Fruit fly (Drosophila melanogaster): ENCODE data around the gene CG4842.

Gene CG4842

DNA sequence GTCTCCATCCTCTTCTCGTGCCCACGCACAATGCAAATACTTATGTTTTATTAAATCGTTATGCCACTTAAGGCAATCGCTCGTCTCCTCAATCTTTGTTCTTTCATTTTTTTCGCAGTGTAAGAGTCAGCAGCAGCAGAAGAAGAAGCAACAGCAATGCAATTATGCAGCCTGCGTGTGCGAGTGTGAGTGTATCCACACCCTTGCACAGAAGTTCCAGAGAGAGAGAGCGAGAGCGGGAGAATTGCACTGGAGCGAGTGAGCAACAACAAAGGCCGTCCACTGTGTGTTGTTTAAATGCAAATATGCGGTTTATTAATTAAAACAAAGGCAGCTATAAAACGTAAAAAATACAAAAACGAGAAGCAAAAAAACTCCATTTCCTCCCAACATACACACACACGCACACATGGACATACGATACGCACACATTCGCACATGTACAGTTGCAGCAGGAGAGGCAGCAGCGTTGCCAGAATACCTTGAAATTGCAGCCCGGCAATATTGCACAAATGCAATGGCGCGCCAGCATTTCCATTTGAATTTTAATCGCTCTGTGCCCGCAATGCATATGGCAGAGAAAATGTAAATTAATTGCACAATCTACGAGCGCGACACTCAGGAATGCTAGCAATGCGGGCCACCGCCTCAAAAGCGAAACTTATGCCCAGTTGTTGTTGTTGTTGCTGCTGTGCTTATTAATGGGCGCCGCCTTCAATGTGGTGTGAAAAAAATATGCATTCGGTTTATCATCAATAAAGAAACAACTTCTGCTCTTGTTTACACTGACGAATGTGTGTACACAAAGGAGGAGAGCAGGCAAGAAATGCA, 40.6 kb downstream of the CG4842 start (continued):
- TF ChIP-seq Lim3 (GFP tag; IDR thresholded peaks at IDR 0.05) (no peak), CG5953 (GFP tag; IDR thresholded peaks at IDR 0.05) (no peak), CG6254 (GFP tag; optimal IDR thresholded peaks at IDR 0.05) (peak; percentile 70), klu (GFP tag; IDR thresholded peaks at IDR 0.05) (no peak), CG9932 (GFP tag; IDR thresholded peaks at IDR 0.05) (no peak), zf30C (GFP tag; optimal IDR thresholded peaks at IDR 0.05) (peak; percentile 93), CG4617 (GFP tag; optimal IDR thresholded peaks at IDR 0.05; ENCODE audit: borderline replicate concordance) (no peak), schlank (tag; optimal IDR thresholded peaks at IDR 0.05) (no peak), CG8290 (GFP tag; optimal IDR thresholded peaks at IDR 0.05) (peak; percentile 65), CG8290 (tag; optimal IDR thresholded peaks at IDR 0.05) (peak in 1 of 2 experiments; percentile 80), CG15073 (GFP tag; optimal IDR thresholded peaks at IDR 0.05) (no peak), bab2 (GFP tag; optimal IDR thresholded peaks at IDR 0.05) (peak; percentile 55), pb (GFP tag; optimal IDR thresholded peaks at IDR 0.05) (no peak), CG2889 (GFP tag; IDR thresholded peaks at IDR 0.05) (no peak), ssp (GFP tag; IDR thresholded peaks at IDR 0.05) (no peak), CG16813 (GFP tag; IDR thresholded peaks at IDR 0.05; ENCODE audit: partially characterized antibody) (no peak), Chrac-16 (GFP tag; optimal IDR thresholded peaks at IDR 0.05) (no peak), CG16779 (GFP tag; IDR thresholded peaks at IDR 0.05) (no peak), jigr1 (GFP tag; IDR thresholded peaks at IDR 0.05) (no peak), Lhr (GFP tag; optimal IDR thresholded peaks at IDR 0.05) (peak; percentile 25), Atf6 (GFP tag; IDR thresholded peaks at IDR 0.05) (no peak), CG30020 (tag; optimal IDR thresholded peaks at IDR 0.05) (no peak), CG15696 (tag; optimal IDR thresholded peaks at IDR 0.05) (peak; percentile 92), grau (tag; optimal IDR thresholded peaks at IDR 0.05) (no peak), Taf1 (GFP tag; IDR thresholded peaks at IDR 0.05) (no peak), inv (GFP tag; IDR thresholded peaks at IDR 0.05; ENCODE audit: partially characterized antibody) (no peak), CG2199 (GFP tag; IDR thresholded peaks at IDR 0.05) (no peak), bsh (GFP tag; optimal IDR thresholded peaks at IDR 0.05) (peak; percentile 32 to 61), sna (GFP tag; IDR thresholded peaks at IDR 0.05; ENCODE audit: partially characterized antibody) (no peak), CG9876 (GFP tag; optimal IDR thresholded peaks at IDR 0.05) (no peak), CG8924 (tag; optimal IDR thresholded peaks at IDR 0.05) (peak; percentile 34), z (GFP tag; IDR thresholded peaks at IDR 0.05) (peak; percentile 63; the same call in 1 of the 3 replicates), tll (GFP tag; optimal IDR thresholded peaks at IDR 0.05) (peak in 1 of 2 experiments; percentile 21), Lpt (GFP tag; optimal IDR thresholded peaks at IDR 0.05) (no peak), Jarid2 (GFP tag; optimal IDR thresholded peaks at IDR 0.05) (peak; percentile 21), ac (GFP tag; optimal IDR thresholded peaks at IDR 0.05) (peak; percentile 91), CG12104 (GFP tag; optimal IDR thresholded peaks at IDR 0.05) (peak; percentile 36), Ets65A (GFP tag) (no peak), B-H1 (GFP tag; IDR thresholded peaks at IDR 0.05) (no peak; the same call in 2 of the 3 replicates), Poxn (GFP tag; IDR thresholded peaks at IDR 0.05) (no peak), dati (GFP tag; IDR thresholded peaks at IDR 0.05) (no peak), Ravus (GFP tag; IDR thresholded peaks at IDR 0.05) (no peak), CG31388 (GFP tag; optimal IDR thresholded peaks at IDR 0.05) (no peak), CG7963 (GFP tag; IDR thresholded peaks at IDR 0.05; ENCODE audit: partially characterized antibody) (no peak), Ets97D (GFP tag; optimal IDR thresholded peaks at IDR 0.05) (no peak), CG33213 (GFP tag; optimal IDR thresholded peaks at IDR 0.05) (peak; percentile 48), CG12236 (GFP tag; optimal IDR thresholded peaks at IDR 0.05) (peak; percentile 54), tin (GFP tag; optimal IDR thresholded peaks at IDR 0.05) (peak; percentile 2), Opbp (GFP tag; IDR thresholded peaks at IDR 0.05; ENCODE audit: partially characterized antibody) (no peak), nerfin-1 (tag; optimal IDR thresholded peaks at IDR 0.05) (peak; percentile 46)

All from whole organism, embryonic.